Worm (Caenorhabditis elegans): Measurements from ENCODE around the gene damt-1.

DNA sequence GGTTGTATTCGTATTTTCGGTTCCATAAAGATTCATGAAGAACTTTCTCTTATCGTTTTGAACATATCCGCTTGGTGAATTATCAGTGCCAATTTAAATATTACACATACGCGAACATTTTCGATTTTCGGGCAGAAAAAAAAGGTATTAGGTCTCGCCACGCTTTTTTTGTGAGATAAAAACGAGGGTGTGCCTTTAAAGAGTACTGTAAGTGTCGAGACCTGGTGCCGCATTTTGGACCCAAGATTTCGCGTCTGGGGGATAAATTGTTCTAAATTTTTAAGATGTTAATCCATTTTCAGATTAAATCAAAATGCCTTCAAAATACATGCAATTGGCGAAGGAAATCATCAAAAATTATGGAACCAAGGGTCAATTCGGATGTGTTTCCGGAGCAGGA lies 26.1 kb upstream of the damt-1 start, which contains the start of gene C25H3.3:
- TF ChIP-seq nhr-21 (tag; optimal IDR thresholded peaks at IDR 0.05): no peak
- no peak for TF ChIP-seq nhr-23 (tag; optimal IDR thresholded peaks at IDR 0.05)
- no peak for TF ChIP-seq lsy-2 (tag; optimal IDR thresholded peaks at IDR 0.05)

Data from whole organism, L2 larva.